Worm (Caenorhabditis elegans) whole organism, L2 larva: ENCODE data around the gene F54D8.10.

Experiments
- C34F6.9 ChIP-seq: fragments of 150-350 bp; optimal IDR thresholded peaks from 2 replicates; lab custom pipeline; 2014; ENCODE audit warnings: missing biosample characterization, missing genetic modification characterization
- Y55F3AM.14 ChIP-seq: fragments of 200-800 bp; sonication (Bioruptor generic); optimal IDR thresholded peaks from 2 replicates; lab custom pipeline; 2018; ENCODE audit warnings: mild to moderate bottlenecking, missing genetic modification characterization, missing compliant biosample characterization
- ama-1 ChIP-seq: fragments of 150-350 bp; optimal IDR thresholded peaks from 2 replicates; lab custom pipeline; 2018; ENCODE audit warnings: inconsistent platforms
- blmp-1 ChIP-seq: sonication (generic microtip); optimal IDR thresholded peaks from 2 replicates; lab custom pipeline; 2017; ENCODE audit warnings: missing genetic modification characterization, mild to moderate bottlenecking, missing compliant biosample characterization, antibody characterized with exemption, moderate library complexity; ENCODE audit not compliant: insufficient read depth
- ceh-16 ChIP-seq: fragments of 150-350 bp; optimal IDR thresholded peaks from 2 replicates; lab custom pipeline; 2014; ENCODE audit warnings: missing biosample characterization, missing genetic modification characterization
- egl-27 ChIP-seq: sonication (generic microtip); optimal IDR thresholded peaks from 3 replicates; lab custom pipeline; 2017; ENCODE audit warnings: missing biosample characterization, missing genetic modification reagents, missing genetic modification characterization
- lin-13 ChIP-seq: fragments of 150-350 bp; optimal IDR thresholded peaks from 2 replicates; lab custom pipeline; 2014; ENCODE audit warnings: missing biosample characterization, missing genetic modification reagents, missing genetic modification characterization
- lin-39 ChIP-seq: fragments of 150-350 bp; optimal IDR thresholded peaks from 2 replicates; lab custom pipeline; 2014; ENCODE audit warnings: missing biosample characterization, missing genetic modification reagents, missing genetic modification characterization
- nhr-11 ChIP-seq: fragments of 150-350 bp; optimal IDR thresholded peaks from 2 replicates; lab custom pipeline; 2014; ENCODE audit warnings: missing biosample characterization, missing genetic modification characterization
- snpc-4 ChIP-seq: fragments of 150-350 bp; optimal IDR thresholded peaks from 2 replicates; lab custom pipeline; 2014; ENCODE audit warnings: missing biosample characterization, missing genetic modification characterization
- unc-62 ChIP-seq: fragments of 150-350 bp; optimal IDR thresholded peaks from 2 replicates; lab custom pipeline; 2014; ENCODE audit warnings: missing biosample characterization, missing genetic modification reagents, missing genetic modification characterization
- ztf-4 ChIP-seq: fragments of 150-350 bp; optimal IDR thresholded peaks from 2 replicates; lab custom pipeline; 2014; ENCODE audit warnings: missing biosample characterization, missing genetic modification characterization

- TF ChIP-seq snpc-4 (tag; lab: Kevin White, UChicago) (no peak), unc-62 (GFP tag; lab: Kevin White, UChicago) (no peak), ztf-4 (tag; lab: Kevin White, UChicago) (no peak), lin-13 (no peak), lin-39 (tag; lab: Kevin White, UChicago) (no peak), egl-27 (tag; lab: Kevin White, UChicago) (no peak), ama-1 (lab: Kevin White, UChicago) (no peak), C34F6.9 (no peak), nhr-11 (tag; lab: Kevin White, UChicago) (no peak), ceh-16 (no peak), blmp-1 (no peak), Y55F3AM.14 (GFP tag; lab: Kevin White, UChicago) (no peak)
Observed at ce11 chrIII:5126988-5127387, 32.4 kb downstream of the F54D8.10 start.
